Fruit fly (Drosophila melanogaster) whole organism, embryonic: ENCODE measurements around the gene Cow.
A peak's percentile ranks its signal among the peaks of the same experiment; 100 is the strongest.

ENCODE experiments used
- Awh ChIP-seq: fragments of 200-800 bp; sonication (Bioruptor generic); IDR thresholded peaks from 2 replicates; pipeline ENCODE4, ENCODE4 v1.3.6; 2022; ENCODE audit warnings: missing biosample characterization, missing genetic modification characterization
- Bdp1 ChIP-seq: fragments of 200-800 bp; sonication (Bioruptor generic); optimal IDR thresholded peaks from 3 replicates; lab custom pipeline; 2016; ENCODE audit warnings: missing biosample characterization, missing genetic modification characterization
- Bgb ChIP-seq: fragments of 200-800 bp; sonication (Bioruptor generic); IDR thresholded peaks from 2 replicates; pipeline ENCODE4 v1.3.6; 2022; ENCODE audit warnings: missing biosample characterization, missing genetic modification characterization; ENCODE audit not compliant: partially characterized antibody
- CG11085 ChIP-seq: fragments of 200-800 bp; sonication (Bioruptor generic); IDR thresholded peaks from 2 replicates; pipeline ENCODE4 v1.3.6; 2022; ENCODE audit warnings: missing biosample characterization, missing genetic modification characterization
- CG12659 ChIP-seq: fragments of 200-800 bp; sonication (Bioruptor generic); optimal IDR thresholded peaks from 3 replicates; lab custom pipeline; 2017; ENCODE audit warnings: mild to moderate bottlenecking, missing biosample characterization, missing genetic modification reagents, missing genetic modification characterization
- CG12769 ChIP-seq: fragments of 200-800 bp; sonication (Bioruptor generic); optimal IDR thresholded peaks from 2 replicates; lab custom pipeline; 2019; ENCODE audit warnings: missing biosample characterization, mild to moderate bottlenecking, missing genetic modification characterization, moderate library complexity
- CG17328 ChIP-seq: fragments of 200-800 bp; sonication (Bioruptor generic); IDR thresholded peaks from 2 replicates; pipeline ENCODE4 v1.3.6; 2022; ENCODE audit warnings: missing biosample characterization, missing genetic modification characterization
- CG17802 ChIP-seq: fragments of 200-800 bp; sonication (Bioruptor generic); optimal IDR thresholded peaks from 2 replicates; lab custom pipeline; 2018; ENCODE audit warnings: missing biosample characterization, mild to moderate bottlenecking, missing genetic modification characterization, moderate library complexity
- CG2116 ChIP-seq: fragments of 200-800 bp; sonication (Bioruptor generic); optimal IDR thresholded peaks from 3 replicates; lab custom pipeline; 2018; ENCODE audit warnings: missing biosample characterization, mild to moderate bottlenecking, missing genetic modification characterization
- CG2199 ChIP-seq: fragments of 200-800 bp; sonication (Bioruptor generic); IDR thresholded peaks from 3 replicates; pipeline ENCODE4 v1.3.6; 2022; ENCODE audit warnings: missing biosample characterization, missing genetic modification characterization
- CG4707 ChIP-seq: fragments of 200-800 bp; sonication (Bioruptor generic); optimal IDR thresholded peaks from 2 replicates; lab custom pipeline; 2018; ENCODE audit warnings: missing biosample characterization, mild to moderate bottlenecking, missing genetic modification characterization, moderate library complexity
- CG6791 ChIP-seq: fragments of 200-800 bp; sonication (Bioruptor generic); IDR thresholded peaks from 3 replicates; pipeline ENCODE4 v1.3.6; 2022; ENCODE audit warnings: missing biosample characterization, missing genetic modification characterization; ENCODE audit not compliant: partially characterized antibody
- CG7928 ChIP-seq: fragments of 200-800 bp; sonication (Bioruptor generic); optimal IDR thresholded peaks from 2 replicates; lab custom pipeline; 2017; ENCODE audit warnings: missing biosample characterization, mild to moderate bottlenecking, missing genetic modification characterization
- CG7963 ChIP-seq: fragments of 200-800 bp; sonication (Bioruptor generic); IDR thresholded peaks from 3 replicates; pipeline ENCODE4 v1.3.6; 2022; ENCODE audit warnings: missing biosample characterization, missing genetic modification characterization; ENCODE audit not compliant: partially characterized antibody
- CG7987 ChIP-seq: fragments of 200-800 bp; sonication (Bioruptor generic); optimal IDR thresholded peaks from 2 replicates; lab custom pipeline; 2018; ENCODE audit warnings: missing biosample characterization, mild to moderate bottlenecking, missing genetic modification characterization, moderate library complexity
- CG8944 ChIP-seq: fragments of 200-800 bp; sonication (Bioruptor generic); optimal IDR thresholded peaks from 3 replicates; lab custom pipeline; 2016; ENCODE audit warnings: missing biosample characterization, missing genetic modification characterization
- CG9797 ChIP-seq: fragments of 200-800 bp; sonication (Bioruptor generic); optimal IDR thresholded peaks from 3 replicates; lab custom pipeline; 2018; ENCODE audit warnings: missing biosample characterization, mild to moderate bottlenecking, missing genetic modification characterization
- Dip3 ChIP-seq: fragments of 200-800 bp; sonication (Bioruptor generic); optimal IDR thresholded peaks from 3 replicates; lab custom pipeline; 2016; ENCODE audit warnings: missing biosample characterization, missing genetic modification characterization
- Fer3 ChIP-seq: fragments of 200-800 bp; sonication (Bioruptor generic); optimal IDR thresholded peaks from 2 replicates; lab custom pipeline; 2018; ENCODE audit warnings: missing biosample characterization, mild to moderate bottlenecking, missing genetic modification characterization, moderate library complexity
- HHEX ChIP-seq: fragments of 200-800 bp; sonication (Bioruptor generic); optimal IDR thresholded peaks from 3 replicates; lab custom pipeline; 2017; ENCODE audit warnings: missing biosample characterization, mild to moderate bottlenecking, missing genetic modification characterization, missing genetic modification reagents
- HLH54F ChIP-seq: fragments of 200-800 bp; sonication (Bioruptor generic); optimal IDR thresholded peaks from 3 replicates; lab custom pipeline; 2016; ENCODE audit warnings: missing biosample characterization, missing genetic modification characterization
- Hsf ChIP-seq: fragments of 200-800 bp; sonication (Bioruptor generic); optimal IDR thresholded peaks from 3 replicates; lab custom pipeline; 2016; ENCODE audit warnings: missing biosample characterization, missing genetic modification characterization
- MESR4 ChIP-seq: fragments of 200-800 bp; sonication (Bioruptor generic); optimal IDR thresholded peaks from 2 replicates; lab custom pipeline; 2018; ENCODE audit warnings: missing biosample characterization, mild to moderate bottlenecking, missing genetic modification characterization, moderate library complexity
- Oli ChIP-seq: fragments of 200-800 bp; sonication (Bioruptor generic); optimal IDR thresholded peaks from 2 replicates; lab custom pipeline; 2018; ENCODE audit warnings: missing biosample characterization, mild to moderate bottlenecking, missing genetic modification characterization, moderate library complexity
- PHDP ChIP-seq: fragments of 200-800 bp; sonication (Bioruptor generic); optimal IDR thresholded peaks from 3 replicates; lab custom pipeline; 2018; ENCODE audit warnings: missing biosample characterization, mild to moderate bottlenecking, missing genetic modification characterization, moderate library complexity
- Pdp1 ChIP-seq, 2 experiments: fragments of 200-800 bp; sonication (Bioruptor generic); optimal IDR thresholded peaks; 3 replicates each; lab custom pipeline; 2016; ENCODE audit warnings: missing biosample characterization in 2 of 2, missing genetic modification characterization in 2 of 2, mild to moderate bottlenecking in 1 of 2, moderate library complexity in 1 of 2
- Ssrp ChIP-seq: fragments of 200-800 bp; sonication (Bioruptor generic); optimal IDR thresholded peaks from 2 replicates; lab custom pipeline; 2018; ENCODE audit warnings: missing biosample characterization, mild to moderate bottlenecking, missing genetic modification characterization, moderate library complexity
- YL-1 ChIP-seq: fragments of 200-800 bp; sonication (Bioruptor generic); optimal IDR thresholded peaks from 3 replicates; lab custom pipeline; 2017; ENCODE audit warnings: missing biosample characterization, mild to moderate bottlenecking, missing genetic modification characterization
- ac ChIP-seq: fragments of 200-800 bp; sonication (Bioruptor generic); optimal IDR thresholded peaks from 3 replicates; lab custom pipeline; 2017; ENCODE audit warnings: missing biosample characterization, mild to moderate bottlenecking, missing genetic modification characterization
- ara ChIP-seq: fragments of 200-800 bp; sonication (Bioruptor generic); IDR thresholded peaks from 2 replicates; pipeline ENCODE4 v1.3.6; 2022; ENCODE audit warnings: missing biosample characterization, missing genetic modification characterization
- bbx ChIP-seq: fragments of 200-800 bp; sonication (Bioruptor generic); IDR thresholded peaks from 2 replicates; pipeline ENCODE4 v1.3.6; 2022; ENCODE audit warnings: missing biosample characterization, missing genetic modification characterization; ENCODE audit not compliant: partially characterized antibody
- crp ChIP-seq, 2 experiments: fragments of 200-800 bp; sonication (Bioruptor generic); optimal IDR thresholded peaks; 2 replicates in 1 of 2; 3 replicates in 1 of 2; lab custom pipeline; 2017; ENCODE audit warnings: missing biosample characterization in 2 of 2, missing genetic modification characterization in 2 of 2, mild to moderate bottlenecking in 1 of 2, moderate library complexity in 1 of 2
- cwo ChIP-seq: fragments of 200-800 bp; sonication (Bioruptor generic); optimal IDR thresholded peaks from 3 replicates; lab custom pipeline; 2017; ENCODE audit warnings: missing biosample characterization, missing genetic modification characterization, mild to moderate bottlenecking, moderate library complexity, missing genetic modification reagents
- dan ChIP-seq: fragments of 200-800 bp; sonication (Bioruptor generic); IDR thresholded peaks from 2 replicates; pipeline ENCODE4 v1.3.6; 2022; ENCODE audit warnings: missing biosample characterization, missing genetic modification characterization
- fd102C ChIP-seq: fragments of 200-800 bp; sonication (Bioruptor generic); optimal IDR thresholded peaks from 2 replicates; lab custom pipeline; 2018; ENCODE audit warnings: missing biosample characterization, mild to moderate bottlenecking, missing genetic modification characterization, moderate library complexity
- ftz-f1 ChIP-seq: fragments of 200-800 bp; sonication (Bioruptor generic); optimal IDR thresholded peaks from 2 replicates; lab custom pipeline; 2016; ENCODE audit warnings: missing biosample characterization, missing genetic modification characterization
- grn ChIP-seq: fragments of 200-800 bp; sonication (Bioruptor generic); optimal IDR thresholded peaks from 3 replicates; lab custom pipeline; 2017; ENCODE audit warnings: missing biosample characterization, missing genetic modification characterization
- her ChIP-seq: fragments of 200-800 bp; sonication (Bioruptor generic); optimal IDR thresholded peaks from 2 replicates; lab custom pipeline; 2016; ENCODE audit warnings: missing biosample characterization, missing genetic modification characterization
- ind ChIP-seq: fragments of 200-800 bp; sonication (Bioruptor generic); optimal IDR thresholded peaks from 3 replicates; lab custom pipeline; 2016; ENCODE audit warnings: missing biosample characterization, missing genetic modification characterization
- kni ChIP-seq: fragments of 200-800 bp; sonication (Bioruptor generic); optimal IDR thresholded peaks from 3 replicates; lab custom pipeline; 2017; ENCODE audit warnings: mild to moderate bottlenecking, missing biosample characterization, missing genetic modification reagents, missing genetic modification characterization
- lbe ChIP-seq: fragments of 200-800 bp; sonication (Bioruptor generic); optimal IDR thresholded peaks from 2 replicates; lab custom pipeline; 2016; ENCODE audit warnings: missing biosample characterization, mild to moderate bottlenecking, missing genetic modification characterization
- lilli ChIP-seq: fragments of 200-800 bp; sonication (Bioruptor generic); optimal IDR thresholded peaks from 3 replicates; lab custom pipeline; 2016; ENCODE audit warnings: missing biosample characterization, missing genetic modification characterization
- odd ChIP-seq: fragments of 200-800 bp; sonication (Bioruptor generic); optimal IDR thresholded peaks from 2 replicates; lab custom pipeline; 2017; ENCODE audit warnings: missing biosample characterization, mild to moderate bottlenecking, missing genetic modification characterization
- pita ChIP-seq: fragments of 200-800 bp; sonication (Bioruptor generic); optimal IDR thresholded peaks from 2 replicates; lab custom pipeline; 2017; ENCODE audit warnings: missing biosample characterization, mild to moderate bottlenecking, missing genetic modification characterization
- sug ChIP-seq: fragments of 200-800 bp; optimal IDR thresholded peaks from 2 replicates; lab custom pipeline; 2019; ENCODE audit warnings: missing biosample characterization, mild to moderate bottlenecking, missing genetic modification characterization, moderate library complexity
- tna ChIP-seq: fragments of 200-800 bp; sonication (Bioruptor generic); IDR thresholded peaks from 2 replicates; pipeline ENCODE4 v1.3.6; 2022; ENCODE audit warnings: missing biosample characterization, missing genetic modification characterization; ENCODE audit not compliant: partially characterized antibody
- usp ChIP-seq: fragments of >200 bp; optimal IDR thresholded peaks from 2 replicates; lab custom pipeline; 2017; ENCODE audit warnings: missing biosample characterization, missing genetic modification characterization
- z ChIP-seq: fragments of 200-800 bp; sonication (Bioruptor generic); IDR thresholded peaks from 3 replicates; pipeline ENCODE4 v1.3.6; 2022; ENCODE audit warnings: missing biosample characterization, missing genetic modification characterization

Cow gene

DNA sequence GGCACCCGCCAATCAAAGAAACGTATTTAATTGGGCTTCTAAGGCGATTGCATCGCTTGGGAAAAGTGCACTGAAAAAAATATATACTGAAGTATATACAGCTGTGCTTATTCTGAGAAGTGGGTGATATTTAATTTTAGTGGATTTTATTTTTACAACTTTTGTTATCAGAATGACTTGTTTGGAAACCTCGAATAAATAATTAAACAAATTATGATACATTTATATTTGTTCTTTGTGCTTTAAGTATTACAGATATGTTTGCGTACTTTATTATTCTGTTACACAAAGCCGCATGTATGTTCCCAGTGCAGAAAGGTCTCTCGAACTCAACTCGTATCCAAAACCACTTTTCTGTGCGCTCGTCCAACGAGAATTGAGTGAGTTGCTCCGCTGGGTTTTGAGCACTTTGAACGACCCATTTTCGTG is 63.8 kb downstream of the Cow start (continued):
- TF ChIP-seq ara (GFP tag; lab: Robert Waterston, UW): peak; percentile 60; the same call in 1 of the 2 replicates
- TF ChIP-seq Awh (GFP tag; lab: Robert Waterston, UW): peak; percentile 49; the same call in 1 of the 2 replicates
- TF ChIP-seq CG7987 (GFP tag; lab: Kevin White, UChicago): no peak
- no peak for TF ChIP-seq ftz-f1
- peak in 1 of 2 experiments; percentile 20 for TF ChIP-seq crp (GFP tag; optimal IDR thresholded peaks at IDR 0.05; lab: Kevin White, UChicago)
- peak; percentile 56 for TF ChIP-seq cwo (GFP tag; lab: Kevin White, UChicago)
- peak; percentile 80 for TF ChIP-seq PHDP (tag; lab: Kevin White, UChicago)
- no peak for TF ChIP-seq CG9797 (GFP tag; lab: Kevin White, UChicago)
- TF ChIP-seq YL-1 (GFP tag; lab: Kevin White, UChicago): no peak
- no peak for TF ChIP-seq pita (GFP tag; lab: Kevin White, UChicago)
- no peak for TF ChIP-seq Dip3 (GFP tag; lab: Kevin White, UChicago)
- no peak for TF ChIP-seq Bdp1 (GFP tag; lab: Kevin White, UChicago)
- peak; percentile 37 for TF ChIP-seq Hsf
- no peak for TF ChIP-seq usp (GFP tag; lab: Kevin White, UChicago)
- TF ChIP-seq CG7963 (GFP tag; lab: Robert Waterston, UW): no peak
- TF ChIP-seq Pdp1 (GFP tag; optimal IDR thresholded peaks at IDR 0.05; lab: Kevin White, UChicago): peak; percentile 24 to 60
- TF ChIP-seq HLH54F (GFP tag; lab: Kevin White, UChicago): peak; percentile 17
- peak; percentile 77 for TF ChIP-seq CG12659 (GFP tag; lab: Kevin White, UChicago)
- TF ChIP-seq tna (GFP tag; lab: Robert Waterston, UW): no peak
- peak; percentile 85 for TF ChIP-seq Oli
- no peak for TF ChIP-seq CG7928
- TF ChIP-seq lbe (GFP tag; lab: Kevin White, UChicago): peak; percentile 33
- no peak for TF ChIP-seq CG11085 (GFP tag; lab: Robert Waterston, UW)
- peak; percentile 7 for TF ChIP-seq CG8944
- peak; percentile 72 for TF ChIP-seq ind (GFP tag; lab: Kevin White, UChicago)
- TF ChIP-seq Fer3 (tag; lab: Kevin White, UChicago): peak; percentile 69
- peak; percentile 63 for TF ChIP-seq odd (GFP tag; lab: Kevin White, UChicago)
- TF ChIP-seq lilli (GFP tag; lab: Kevin White, UChicago): peak; percentile 44

- TF ChIP-seq Dip3 (GFP tag; lab: Kevin White, UChicago) (no peak), her (GFP tag; lab: Kevin White, UChicago) (no peak), z (GFP tag; lab: Robert Waterston, UW) (peak; percentile 97), sug (tag; lab: Kevin White, UChicago) (no peak), CG17328 (GFP tag; lab: Robert Waterston, UW) (no peak), CG4707 (GFP tag; lab: Kevin White, UChicago) (peak; percentile 64), grn (peak; percentile 94), Ssrp (no peak), CG2116 (GFP tag; lab: Kevin White, UChicago) (no peak), MESR4 (GFP tag; lab: Kevin White, UChicago) (no peak), fd102C (GFP tag; lab: Kevin White, UChicago) (no peak), ac (no peak), kni (peak; percentile 66), CG6791 (GFP tag; lab: Robert Waterston, UW) (0 out of 3 replicates have a peak, but pooled peaks have one; percentile 38), CG17802 (tag; lab: Kevin White, UChicago) (no peak), HHEX (GFP tag; lab: Kevin White, UChicago) (no peak), Bgb (peak; percentile 18; the same call in 1 of the 2 replicates), CG2199 (GFP tag; lab: Robert Waterston, UW) (0 out of 3 replicates have a peak, but pooled peaks have one; percentile 9), bbx (GFP tag; lab: Robert Waterston, UW) (0 out of 2 replicates have a peak, but pooled peaks have one; percentile 30), dan (GFP tag; lab: Robert Waterston, UW) (no peak), CG12769 (tag; lab: Kevin White, UChicago) (peak; percentile 63), Hsf (no peak)
Measured at dm6 chr3R:23048089-23048689, 64.3 kb downstream of the Cow start, which contains the start of gene CG17121. TSS of gene CG17121 (minus strand) at chr3R:23048214.
